Worm (Caenorhabditis elegans): ENCODE results near the gene pqn-96.

- TF ChIP-seq tbx-2 (tag; optimal IDR thresholded peaks at IDR 0.05), result no peak
- TF ChIP-seq hmg-11 (tag; optimal IDR thresholded peaks at IDR 0.05), result no peak
- no peak for TF ChIP-seq elt-3 (tag; optimal IDR thresholded peaks at IDR 0.05)
- no peak for TF ChIP-seq unc-62 (GFP tag; optimal IDR thresholded peaks at IDR 0.05)
- TF ChIP-seq elt-2 (tag; optimal IDR thresholded peaks at IDR 0.05), result no peak
- TF ChIP-seq snpc-4 (tag; optimal IDR thresholded peaks at IDR 0.05), result no peak
These were observed 6.8 kb upstream of the pqn-96 start for ce11 chrIII:8446061-8446460.
